Fruit fly (Drosophila melanogaster) Kc167 (cell line): Measurements from ENCODE around the gene Sf3a1.

Source experiments
- h ChIP-seq: fragments of >200 bp; optimal IDR thresholded peaks from 3 replicates; lab custom pipeline; 2018; ENCODE audit warnings: missing external identifiers
- psq ChIP-seq: fragments of >200 bp; optimal IDR thresholded peaks from 2 replicates; lab custom pipeline; 2017; ENCODE audit warnings: missing external identifiers
- ttk ChIP-seq: sonication (Bioruptor generic); optimal IDR thresholded peaks from 2 replicates; lab custom pipeline; 2017; ENCODE audit warnings: missing external identifiers

DNA sequence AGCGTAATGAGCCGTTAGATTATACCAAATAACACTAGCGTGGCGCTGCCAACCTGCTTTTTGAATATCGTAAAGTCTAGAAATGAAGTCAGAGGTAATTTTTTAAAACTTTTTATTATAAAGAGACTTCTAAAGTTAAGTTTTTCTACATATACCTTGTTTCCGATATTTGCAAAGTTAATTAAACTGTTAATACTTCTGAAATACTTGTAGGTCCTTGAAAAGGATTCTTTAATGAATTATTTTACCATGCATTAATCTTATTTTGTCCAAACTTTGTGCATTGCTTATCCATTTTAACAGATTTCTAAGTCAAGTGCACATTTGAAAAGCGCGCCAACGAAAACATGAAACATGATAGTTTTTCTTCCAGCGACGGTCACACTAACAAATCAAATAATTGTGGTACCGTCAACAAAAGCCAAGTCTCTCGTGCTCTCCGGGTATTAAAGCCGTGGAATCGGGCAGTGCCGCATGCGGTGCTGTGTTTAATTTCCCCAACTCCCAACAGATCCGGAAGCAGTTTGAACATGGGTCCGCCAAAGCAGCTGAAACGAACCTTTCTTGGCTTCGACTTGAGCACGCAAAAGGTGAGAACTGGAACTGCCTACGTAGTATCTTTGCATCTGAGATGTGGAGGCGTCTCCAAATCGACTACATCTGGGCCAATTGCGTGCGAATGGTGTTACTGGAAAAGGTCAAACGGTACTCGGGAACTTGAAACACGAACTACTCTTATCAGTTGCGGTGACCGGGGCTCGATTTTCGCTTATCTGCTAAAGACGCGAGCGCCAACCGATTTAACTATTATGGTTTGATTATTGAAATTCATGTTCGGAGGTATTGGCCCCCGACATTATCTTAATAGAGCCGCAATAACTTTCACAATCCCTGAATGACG is 5.8 kb downstream of the Sf3a1 start, which contains the start of the genes EMC2A and CG3534:
- TF ChIP-seq ttk (no peak), h (lab: Kevin White, UChicago) (no peak), psq (lab: Kevin White, UChicago) (no peak)
